Worm (Caenorhabditis elegans) whole organism, L3 larva: Measurements from ENCODE around the gene F20D6.1.

ENCODE experiments used
- R02D3.7 ChIP-seq: fragments of 150-350 bp; optimal IDR thresholded peaks from 2 replicates; lab custom pipeline; 2014; ENCODE audit warnings: missing biosample characterization, missing genetic modification characterization
- aly-2 ChIP-seq: fragments of 150-350 bp; optimal IDR thresholded peaks from 2 replicates; lab custom pipeline; 2014; ENCODE audit warnings: missing biosample characterization, missing genetic modification characterization
- ceh-16 ChIP-seq: sonication (generic microtip); optimal IDR thresholded peaks from 2 replicates; lab custom pipeline; 2017; ENCODE audit warnings: missing biosample characterization, missing genetic modification characterization
- ceh-82 ChIP-seq: fragments of 150-350 bp; optimal IDR thresholded peaks from 2 replicates; lab custom pipeline; 2014; ENCODE audit warnings: missing biosample characterization, missing genetic modification characterization
- ceh-9 ChIP-seq: sonication (generic microtip); optimal IDR thresholded peaks from 2 replicates; lab custom pipeline; 2018; ENCODE audit warnings: missing biosample characterization, missing genetic modification characterization
- egl-27 ChIP-seq: sonication (generic microtip); optimal IDR thresholded peaks from 4 replicates; lab custom pipeline; 2017; ENCODE audit warnings: missing biosample characterization, missing genetic modification reagents, missing genetic modification characterization
- egl-5 ChIP-seq: fragments of 150-350 bp; optimal IDR thresholded peaks from 2 replicates; lab custom pipeline; 2017; ENCODE audit warnings: missing biosample characterization, missing genetic modification reagents, missing genetic modification characterization, inconsistent platforms
- elt-1 ChIP-seq: fragments of 150-350 bp; optimal IDR thresholded peaks from 2 replicates; lab custom pipeline; 2014; ENCODE audit warnings: missing biosample characterization, missing genetic modification characterization
- elt-2 ChIP-seq: sonication (generic microtip); optimal IDR thresholded peaks from 2 replicates; lab custom pipeline; 2016; ENCODE audit warnings: missing genetic modification reagents, mild to moderate bottlenecking, missing genetic modification characterization, missing compliant biosample characterization
- elt-3 ChIP-seq, 3 experiments: fragments of 150-350 bp in 1 of 3; sonication (generic microtip) in 2 of 3; optimal IDR thresholded peaks; 2 replicates in 2 of 3; 4 replicates in 1 of 3; lab custom pipeline; 2014 to 2017; ENCODE audit warnings: missing biosample characterization in 3 of 3, missing genetic modification characterization in 3 of 3
- eor-1 ChIP-seq, 2 experiments: fragments of 150-350 bp; optimal IDR thresholded peaks; 2 replicates each; lab custom pipeline; 2014 to 2018; ENCODE audit warnings: missing biosample characterization in 2 of 2, missing genetic modification characterization in 2 of 2
- fkh-10 ChIP-seq: sonication (generic microtip); optimal IDR thresholded peaks from 2 replicates; lab custom pipeline; 2017; ENCODE audit warnings: missing biosample characterization, missing genetic modification reagents, missing genetic modification characterization
- fkh-2 ChIP-seq: fragments of 150-350 bp; optimal IDR thresholded peaks from 2 replicates; lab custom pipeline; 2014; ENCODE audit warnings: missing biosample characterization, missing genetic modification reagents, missing genetic modification characterization
- fos-1 ChIP-seq: fragments of 150-350 bp; optimal IDR thresholded peaks from 2 replicates; lab custom pipeline; 2014; ENCODE audit warnings: missing biosample characterization, missing genetic modification characterization
- jun-1 ChIP-seq: fragments of 150-350 bp; optimal IDR thresholded peaks from 2 replicates; lab custom pipeline; 2014; ENCODE audit warnings: missing biosample characterization, missing genetic modification reagents, missing genetic modification characterization
- lin-39 ChIP-seq: fragments of 150-350 bp; optimal IDR thresholded peaks from 2 replicates; lab custom pipeline; 2018; ENCODE audit warnings: missing biosample characterization, missing genetic modification reagents, missing genetic modification characterization
- mml-1 ChIP-seq: fragments of 150-350 bp; sonication (generic microtip); optimal IDR thresholded peaks from 3 replicates; lab custom pipeline; 2014; ENCODE audit warnings: missing biosample characterization, missing genetic modification characterization
- nfya-1 ChIP-seq: sonication (generic microtip); optimal IDR thresholded peaks from 2 replicates; lab custom pipeline; 2017; ENCODE audit warnings: missing genetic modification characterization, mild to moderate bottlenecking, missing compliant biosample characterization, antibody characterized with exemption, moderate library complexity; ENCODE audit not compliant: insufficient read depth
- nhr-11 ChIP-seq: fragments of 150-350 bp; optimal IDR thresholded peaks from 2 replicates; lab custom pipeline; 2014; ENCODE audit warnings: missing biosample characterization, missing genetic modification characterization
- nhr-12 ChIP-seq: fragments of 150-350 bp; optimal IDR thresholded peaks from 2 replicates; lab custom pipeline; 2014; ENCODE audit warnings: missing biosample characterization, missing genetic modification characterization
- nhr-23 ChIP-seq: fragments of 150-350 bp; optimal IDR thresholded peaks from 2 replicates; lab custom pipeline; 2014; ENCODE audit warnings: missing biosample characterization, missing genetic modification reagents, missing genetic modification characterization
- nhr-25 ChIP-seq: sonication (generic microtip); optimal IDR thresholded peaks from 2 replicates; lab custom pipeline; 2017; ENCODE audit warnings: missing biosample characterization, missing genetic modification characterization
- nhr-28 ChIP-seq: fragments of 150-350 bp; optimal IDR thresholded peaks from 2 replicates; lab custom pipeline; 2014; ENCODE audit warnings: missing biosample characterization, missing genetic modification characterization
- nhr-43 ChIP-seq: sonication (generic microtip); optimal IDR thresholded peaks from 2 replicates; lab custom pipeline; 2016; ENCODE audit warnings: mild to moderate bottlenecking, missing genetic modification characterization, missing compliant biosample characterization; ENCODE audit not compliant: poor library complexity, severe bottlenecking
- nhr-67 ChIP-seq: fragments of 150-350 bp; optimal IDR thresholded peaks from 2 replicates; lab custom pipeline; 2014; ENCODE audit warnings: missing biosample characterization, missing genetic modification characterization
- nhr-76 ChIP-seq: fragments of 150-350 bp; sonication (generic microtip); optimal IDR thresholded peaks from 5 replicates; lab custom pipeline; 2014; ENCODE audit warnings: missing biosample characterization, missing genetic modification characterization
- nhr-77 ChIP-seq: fragments of 150-350 bp; optimal IDR thresholded peaks from 2 replicates; lab custom pipeline; 2014; ENCODE audit warnings: missing biosample characterization, missing genetic modification characterization
- pha-4 ChIP-seq: fragments of 150-350 bp; optimal IDR thresholded peaks from 2 replicates; lab custom pipeline; 2014; ENCODE audit warnings: missing biosample characterization, missing genetic modification reagents, missing genetic modification characterization
- pqm-1 ChIP-seq: fragments of 150-350 bp; optimal IDR thresholded peaks from 2 replicates; lab custom pipeline; 2017; ENCODE audit warnings: missing biosample characterization, missing genetic modification characterization, inconsistent platforms
- sea-2 ChIP-seq: fragments of 150-350 bp; sonication (generic microtip); optimal IDR thresholded peaks from 4 replicates; lab custom pipeline; 2014; ENCODE audit warnings: missing biosample characterization, missing genetic modification reagents, missing genetic modification characterization
- skn-1 ChIP-seq: fragments of 150-350 bp; optimal IDR thresholded peaks from 2 replicates; lab custom pipeline; 2014; ENCODE audit warnings: missing biosample characterization, missing genetic modification characterization
- snpc-4 ChIP-seq: fragments of 150-350 bp; optimal IDR thresholded peaks from 2 replicates; lab custom pipeline; 2014; ENCODE audit warnings: missing biosample characterization, missing genetic modification characterization
- tbx-2 ChIP-seq: sonication (generic microtip); optimal IDR thresholded peaks from 2 replicates; lab custom pipeline; 2016; ENCODE audit warnings: mild to moderate bottlenecking, missing genetic modification characterization, missing compliant biosample characterization
- unc-39 ChIP-seq: sonication (generic microtip); optimal IDR thresholded peaks from 4 replicates; lab custom pipeline; 2017; ENCODE audit warnings: missing biosample characterization, missing genetic modification characterization
- unc-62 ChIP-seq: fragments of 150-350 bp; sonication (generic microtip); optimal IDR thresholded peaks from 4 replicates; lab custom pipeline; 2014; ENCODE audit warnings: missing biosample characterization, missing genetic modification reagents, missing genetic modification characterization
- zag-1 ChIP-seq: fragments of 150-350 bp; optimal IDR thresholded peaks from 2 replicates; lab custom pipeline; 2014; ENCODE audit warnings: missing biosample characterization, missing genetic modification characterization
- ztf-4 ChIP-seq: fragments of 150-350 bp; optimal IDR thresholded peaks from 2 replicates; lab custom pipeline; 2014; ENCODE audit warnings: missing biosample characterization, missing genetic modification characterization

F20D6.1 gene

ce11 chrV:8157446-8157845, 33.1 kb upstream of the F20D6.1 start, which contains the start of gene sul-2:
Gene sul-2 (plus strand): TSS chrV:8157746.
- TF ChIP-seq fkh-2 (tag; lab: Kevin White, UChicago) (no peak), nhr-76 (tag; lab: Kevin White, UChicago) (no peak), nhr-28 (tag; lab: Kevin White, UChicago) (no peak)

DNA sequence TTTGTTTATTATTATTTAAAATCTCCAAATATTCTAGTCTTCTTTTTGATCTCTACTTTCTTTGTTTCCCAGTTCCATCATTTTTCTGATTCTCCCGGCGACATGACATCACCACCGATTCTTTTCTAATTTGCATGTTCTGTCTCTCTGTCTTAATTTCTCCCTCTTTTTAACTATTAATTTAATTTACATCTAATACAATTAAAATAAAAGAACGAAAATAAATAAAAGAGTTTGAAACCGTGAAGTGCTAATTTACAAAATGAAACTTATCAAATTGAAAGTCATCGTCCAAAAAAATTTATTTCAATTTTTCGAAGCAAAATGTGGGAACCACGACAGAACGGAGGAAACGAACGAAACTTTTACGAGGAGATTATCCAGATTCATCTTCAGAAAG, 30.9 kb upstream of the F20D6.1 start, which contains the start of gene F20D6.6:
F20D6.6 (plus strand) TSS at position 301 of the 400 bp plus-strand sequence.
- no peak for TF ChIP-seq nhr-67 (tag; lab: Kevin White, UChicago)
- no peak for TF ChIP-seq nhr-11 (tag; lab: Kevin White, UChicago)
- TF ChIP-seq fkh-10 = no peak
- TF ChIP-seq unc-39 = no peak
- no peak for TF ChIP-seq tbx-2 (tag; lab: Kevin White, UChicago)
- TF ChIP-seq fos-1 = no peak
- no peak for TF ChIP-seq ceh-16 (tag; lab: Kevin White, UChicago)
- no peak for TF ChIP-seq unc-62 (GFP tag; lab: Kevin White, UChicago)
- no peak for TF ChIP-seq elt-1
- TF ChIP-seq sea-2 (GFP tag; lab: Kevin White, UChicago) = no peak
- no peak for TF ChIP-seq pha-4 (tag; lab: Kevin White, UChicago)
- TF ChIP-seq egl-5 (tag; lab: Kevin White, UChicago) = no peak
- no peak for TF ChIP-seq nhr-23 (tag; lab: Kevin White, UChicago)
- no peak for TF ChIP-seq eor-1 (tag; optimal IDR thresholded peaks at IDR 0.05; lab: Kevin White, UChicago)
- no peak for TF ChIP-seq zag-1
- no peak for TF ChIP-seq pqm-1 (tag; lab: Kevin White, UChicago)
- TF ChIP-seq aly-2 (tag; lab: Kevin White, UChicago) = no peak
- TF ChIP-seq mml-1 (tag; lab: Kevin White, UChicago) = no peak
- no peak for TF ChIP-seq nhr-28 (tag; lab: Kevin White, UChicago)

DNA sequence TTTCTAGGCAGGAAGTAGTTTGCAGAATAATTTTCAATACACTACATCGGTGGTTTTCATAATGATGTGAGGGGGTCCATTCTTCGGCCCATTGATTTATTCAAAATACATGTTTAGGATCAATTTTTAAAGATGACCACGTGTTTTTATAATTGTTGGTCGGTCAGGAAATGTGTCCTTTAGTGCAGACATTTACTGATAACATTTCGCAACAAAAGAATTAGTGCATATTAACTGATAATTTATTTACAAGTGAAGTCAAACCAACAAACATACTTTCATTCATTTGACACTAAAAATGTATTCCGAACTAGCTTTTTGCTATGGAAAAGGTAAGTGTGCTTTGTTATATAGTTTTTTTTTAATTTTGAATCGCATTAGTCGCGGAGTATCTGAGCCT, 28.8 kb upstream of the F20D6.1 start, which contains the start of gene F20D6.5:
F20D6.5 (plus strand) TSS at position 259 of the 400 bp plus-strand sequence.
- TF ChIP-seq nhr-77 (tag; lab: Kevin White, UChicago) (no peak), pha-4 (tag; lab: Kevin White, UChicago) (no peak), nhr-12 (tag; lab: Kevin White, UChicago) (no peak), jun-1 (tag; lab: Kevin White, UChicago) (no peak), elt-2 (tag; lab: Kevin White, UChicago) (peak; percentile 61), ceh-9 (tag; lab: Kevin White, UChicago) (no peak), sea-2 (GFP tag; lab: Kevin White, UChicago) (no peak), snpc-4 (tag; lab: Kevin White, UChicago) (no peak), pqm-1 (tag; lab: Kevin White, UChicago) (peak; percentile 83), elt-1 (no peak), fkh-10 (no peak), nhr-25 (tag; lab: Kevin White, UChicago) (no peak), skn-1 (no peak), aly-2 (tag; lab: Kevin White, UChicago) (no peak)

DNA sequence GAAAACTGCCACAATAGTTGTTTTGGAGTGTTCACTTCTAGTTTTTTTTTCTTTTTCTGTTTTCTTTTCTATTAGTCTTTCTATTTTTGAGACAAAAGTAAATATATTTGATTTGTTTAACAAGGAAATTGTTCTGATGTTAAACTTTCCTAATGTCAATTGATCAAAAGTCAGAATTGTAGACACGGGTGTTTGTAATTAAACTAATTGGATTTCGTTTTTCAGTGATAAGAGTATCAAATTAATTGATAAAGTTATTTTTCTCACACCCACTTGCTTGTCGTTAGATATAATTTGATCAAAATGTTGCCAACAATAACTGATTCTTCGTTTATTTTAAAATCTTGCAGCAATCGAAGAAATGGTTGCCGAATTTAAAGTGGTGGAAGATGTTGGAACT, 27.3 kb upstream of the F20D6.1 start:
- TF ChIP-seq nhr-77 (tag; lab: Kevin White, UChicago) = no peak
- TF ChIP-seq pqm-1 (tag; lab: Kevin White, UChicago) = no peak
- no peak for TF ChIP-seq elt-1
- TF ChIP-seq nhr-28 (tag; lab: Kevin White, UChicago) = no peak
- no peak for TF ChIP-seq snpc-4 (tag; lab: Kevin White, UChicago)
- TF ChIP-seq nhr-23 (tag; lab: Kevin White, UChicago) = no peak
- TF ChIP-seq R02D3.7 (tag; lab: Kevin White, UChicago) = no peak
- no peak for TF ChIP-seq egl-27
- TF ChIP-seq pha-4 (tag; lab: Kevin White, UChicago) = peak; percentile 7
- TF ChIP-seq, all 47 proteins: peak for 1

DNA sequence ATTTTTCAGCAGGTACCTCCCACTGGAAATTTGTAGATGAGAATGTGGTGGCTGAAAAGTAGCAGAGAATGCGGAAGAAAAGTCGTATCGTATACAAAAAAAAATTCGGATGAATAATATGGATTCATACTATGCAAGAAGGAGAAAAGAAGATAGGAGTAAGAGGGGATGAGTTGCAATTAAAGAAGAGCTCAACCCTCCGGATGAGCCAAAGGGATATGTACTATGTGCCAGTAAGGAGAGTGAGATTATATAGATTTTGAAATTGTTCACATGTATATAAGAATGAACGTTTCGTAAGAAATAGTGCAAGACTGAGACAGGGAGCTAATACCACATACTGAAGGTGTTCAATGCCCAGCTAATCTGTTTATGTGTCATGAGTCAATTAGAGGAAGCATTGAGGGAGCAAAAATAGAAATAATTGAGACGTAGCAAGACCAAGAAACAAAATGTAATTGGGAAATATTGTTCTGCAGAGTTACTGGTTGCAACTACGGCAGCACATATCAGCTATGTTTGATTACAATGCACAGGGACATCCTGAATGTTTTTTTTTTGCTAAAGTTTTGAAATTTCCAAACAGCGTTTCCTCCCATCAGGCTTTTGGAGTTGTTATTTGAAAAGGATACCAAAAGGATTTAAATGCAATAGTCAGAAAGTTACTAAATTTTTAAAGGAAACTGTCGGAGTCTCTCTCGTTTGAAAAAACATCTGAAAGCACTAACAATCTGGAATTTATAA, 22.1 kb upstream of the F20D6.1 start, which contains the start of gene F20D6.8:
F20D6.8 (minus strand) TSS at position 51 of the 744 bp plus-strand sequence.
- TF ChIP-seq R02D3.7 (tag; lab: Kevin White, UChicago) = no peak
- TF ChIP-seq nfya-1 (tag; lab: Kevin White, UChicago) = no peak
- no peak for TF ChIP-seq lin-39 (tag; lab: Kevin White, UChicago)
- TF ChIP-seq ztf-4 (tag; lab: Kevin White, UChicago) = no peak
- TF ChIP-seq nhr-11 (tag; lab: Kevin White, UChicago) = no peak
- no peak for TF ChIP-seq nhr-77 (tag; lab: Kevin White, UChicago)
- TF ChIP-seq ceh-16 (tag; lab: Kevin White, UChicago) = no peak
- TF ChIP-seq elt-3 (tag; optimal IDR thresholded peaks at IDR 0.05; lab: Kevin White, UChicago) = no peak
- TF ChIP-seq eor-1 (tag; optimal IDR thresholded peaks at IDR 0.05; lab: Kevin White, UChicago) = no peak
- TF ChIP-seq mml-1 (tag; lab: Kevin White, UChicago) = no peak
- no peak for TF ChIP-seq aly-2 (tag; lab: Kevin White, UChicago)
- TF ChIP-seq nhr-43 (tag; lab: Kevin White, UChicago) = no peak
- no peak for TF ChIP-seq ceh-82
- TF ChIP-seq snpc-4 (tag; lab: Kevin White, UChicago) = no peak
- TF ChIP-seq zag-1 = no peak
- TF ChIP-seq nhr-28 (tag; lab: Kevin White, UChicago) = no peak
- TF ChIP-seq, all 47 proteins: peak for 0
